Worm (Caenorhabditis elegans) whole organism, L3 larva: Measurements from ENCODE around the gene plc-1.

Source experiments
- ZK546.5 ChIP-seq: sonication (generic microtip); optimal IDR thresholded peaks from 2 replicates; lab custom pipeline; 2017; ENCODE audit warnings: missing biosample characterization, missing genetic modification characterization
- ama-1 ChIP-seq: fragments of 150-350 bp; optimal IDR thresholded peaks from 2 replicates; lab custom pipeline; 2018
- ceh-16 ChIP-seq: sonication (generic microtip); optimal IDR thresholded peaks from 2 replicates; lab custom pipeline; 2017; ENCODE audit warnings: missing biosample characterization, missing genetic modification characterization
- ceh-9 ChIP-seq: sonication (generic microtip); optimal IDR thresholded peaks from 2 replicates; lab custom pipeline; 2018; ENCODE audit warnings: missing biosample characterization, missing genetic modification characterization
- daf-12 ChIP-seq: fragments of 150-350 bp; optimal IDR thresholded peaks from 2 replicates; lab custom pipeline; 2014; ENCODE audit warnings: missing biosample characterization, missing genetic modification reagents, missing genetic modification characterization
- egl-27 ChIP-seq: sonication (generic microtip); optimal IDR thresholded peaks from 4 replicates; lab custom pipeline; 2017; ENCODE audit warnings: missing biosample characterization, missing genetic modification reagents, missing genetic modification characterization
- egl-5 ChIP-seq: fragments of 150-350 bp; optimal IDR thresholded peaks from 2 replicates; lab custom pipeline; 2017; ENCODE audit warnings: missing biosample characterization, missing genetic modification reagents, missing genetic modification characterization, inconsistent platforms
- elt-2 ChIP-seq: sonication (generic microtip); optimal IDR thresholded peaks from 2 replicates; lab custom pipeline; 2016; ENCODE audit warnings: missing genetic modification reagents, mild to moderate bottlenecking, missing genetic modification characterization, missing compliant biosample characterization
- elt-3 ChIP-seq, 3 experiments: fragments of 150-350 bp in 1 of 3; sonication (generic microtip) in 2 of 3; optimal IDR thresholded peaks; 2 replicates in 2 of 3; 4 replicates in 1 of 3; lab custom pipeline; 2014 to 2017; ENCODE audit warnings: missing biosample characterization in 3 of 3, missing genetic modification characterization in 3 of 3
- eor-1 ChIP-seq, 2 experiments: fragments of 150-350 bp; optimal IDR thresholded peaks; 2 replicates each; lab custom pipeline; 2014 to 2018; ENCODE audit warnings: missing biosample characterization in 2 of 2, missing genetic modification characterization in 2 of 2
- fkh-2 ChIP-seq: fragments of 150-350 bp; optimal IDR thresholded peaks from 2 replicates; lab custom pipeline; 2014; ENCODE audit warnings: missing biosample characterization, missing genetic modification reagents, missing genetic modification characterization
- hmg-11 ChIP-seq: sonication (generic microtip); optimal IDR thresholded peaks from 2 replicates; lab custom pipeline; 2016; ENCODE audit warnings: missing genetic modification characterization, missing compliant biosample characterization
- jun-1 ChIP-seq: fragments of 150-350 bp; optimal IDR thresholded peaks from 2 replicates; lab custom pipeline; 2014; ENCODE audit warnings: missing biosample characterization, missing genetic modification reagents, missing genetic modification characterization
- lin-15B ChIP-seq: fragments of 150-350 bp; optimal IDR thresholded peaks from 2 replicates; lab custom pipeline; 2014; ENCODE audit warnings: missing biosample characterization, missing genetic modification characterization
- lin-39 ChIP-seq: fragments of 150-350 bp; optimal IDR thresholded peaks from 2 replicates; lab custom pipeline; 2018; ENCODE audit warnings: missing biosample characterization, missing genetic modification reagents, missing genetic modification characterization
- lsy-12 ChIP-seq: sonication (generic microtip); optimal IDR thresholded peaks from 2 replicates; lab custom pipeline; 2016; ENCODE audit warnings: mild to moderate bottlenecking, missing genetic modification characterization, missing compliant biosample characterization
- mdl-1 ChIP-seq: fragments of 150-350 bp; optimal IDR thresholded peaks from 2 replicates; lab custom pipeline; 2014; ENCODE audit warnings: missing biosample characterization, missing genetic modification characterization
- mml-1 ChIP-seq: fragments of 150-350 bp; sonication (generic microtip); optimal IDR thresholded peaks from 3 replicates; lab custom pipeline; 2014; ENCODE audit warnings: missing biosample characterization, missing genetic modification characterization
- nfya-1 ChIP-seq: sonication (generic microtip); optimal IDR thresholded peaks from 2 replicates; lab custom pipeline; 2017; ENCODE audit warnings: missing genetic modification characterization, mild to moderate bottlenecking, missing compliant biosample characterization, antibody characterized with exemption, moderate library complexity; ENCODE audit not compliant: insufficient read depth
- nhr-11 ChIP-seq: fragments of 150-350 bp; optimal IDR thresholded peaks from 2 replicates; lab custom pipeline; 2014; ENCODE audit warnings: missing biosample characterization, missing genetic modification characterization
- nhr-12 ChIP-seq: fragments of 150-350 bp; optimal IDR thresholded peaks from 2 replicates; lab custom pipeline; 2014; ENCODE audit warnings: missing biosample characterization, missing genetic modification characterization
- nhr-23 ChIP-seq: fragments of 150-350 bp; optimal IDR thresholded peaks from 2 replicates; lab custom pipeline; 2014; ENCODE audit warnings: missing biosample characterization, missing genetic modification reagents, missing genetic modification characterization
- nhr-237 ChIP-seq: fragments of 150-350 bp; optimal IDR thresholded peaks from 2 replicates; lab custom pipeline; 2014; ENCODE audit warnings: missing biosample characterization, missing genetic modification characterization
- nhr-25 ChIP-seq: sonication (generic microtip); optimal IDR thresholded peaks from 2 replicates; lab custom pipeline; 2017; ENCODE audit warnings: missing biosample characterization, missing genetic modification characterization
- nhr-28 ChIP-seq: fragments of 150-350 bp; optimal IDR thresholded peaks from 2 replicates; lab custom pipeline; 2014; ENCODE audit warnings: missing biosample characterization, missing genetic modification characterization
- nhr-43 ChIP-seq: sonication (generic microtip); optimal IDR thresholded peaks from 2 replicates; lab custom pipeline; 2016; ENCODE audit warnings: mild to moderate bottlenecking, missing genetic modification characterization, missing compliant biosample characterization; ENCODE audit not compliant: poor library complexity, severe bottlenecking
- nhr-67 ChIP-seq: fragments of 150-350 bp; optimal IDR thresholded peaks from 2 replicates; lab custom pipeline; 2014; ENCODE audit warnings: missing biosample characterization, missing genetic modification characterization
- nhr-76 ChIP-seq: fragments of 150-350 bp; sonication (generic microtip); optimal IDR thresholded peaks from 5 replicates; lab custom pipeline; 2014; ENCODE audit warnings: missing biosample characterization, missing genetic modification characterization
- pha-4 ChIP-seq: fragments of 150-350 bp; optimal IDR thresholded peaks from 2 replicates; lab custom pipeline; 2014; ENCODE audit warnings: missing biosample characterization, missing genetic modification reagents, missing genetic modification characterization
- pqm-1 ChIP-seq: fragments of 150-350 bp; optimal IDR thresholded peaks from 2 replicates; lab custom pipeline; 2017; ENCODE audit warnings: missing biosample characterization, missing genetic modification characterization, inconsistent platforms
- sea-2 ChIP-seq: fragments of 150-350 bp; sonication (generic microtip); optimal IDR thresholded peaks from 4 replicates; lab custom pipeline; 2014; ENCODE audit warnings: missing biosample characterization, missing genetic modification reagents, missing genetic modification characterization
- snpc-4 ChIP-seq: fragments of 150-350 bp; optimal IDR thresholded peaks from 2 replicates; lab custom pipeline; 2014; ENCODE audit warnings: missing biosample characterization, missing genetic modification characterization
- tbx-2 ChIP-seq: sonication (generic microtip); optimal IDR thresholded peaks from 2 replicates; lab custom pipeline; 2016; ENCODE audit warnings: mild to moderate bottlenecking, missing genetic modification characterization, missing compliant biosample characterization
- unc-39 ChIP-seq: sonication (generic microtip); optimal IDR thresholded peaks from 4 replicates; lab custom pipeline; 2017; ENCODE audit warnings: missing biosample characterization, missing genetic modification characterization
- unc-62 ChIP-seq: fragments of 150-350 bp; sonication (generic microtip); optimal IDR thresholded peaks from 4 replicates; lab custom pipeline; 2014; ENCODE audit warnings: missing biosample characterization, missing genetic modification reagents, missing genetic modification characterization
- zag-1 ChIP-seq: fragments of 150-350 bp; optimal IDR thresholded peaks from 2 replicates; lab custom pipeline; 2014; ENCODE audit warnings: missing biosample characterization, missing genetic modification characterization
- ztf-11 ChIP-seq: fragments of 150-350 bp; optimal IDR thresholded peaks from 2 replicates; lab custom pipeline; 2014; ENCODE audit warnings: missing biosample characterization, missing genetic modification characterization
- ztf-4 ChIP-seq: fragments of 150-350 bp; optimal IDR thresholded peaks from 2 replicates; lab custom pipeline; 2014; ENCODE audit warnings: missing biosample characterization, missing genetic modification characterization

The plc-1 gene

ce11 chrX:10754532-10754931, 83.9 kb downstream of the plc-1 start:
- TF ChIP-seq lin-15B (tag; lab: Kevin White, UChicago), result no peak
- TF ChIP-seq egl-5 (tag; lab: Kevin White, UChicago), result no peak
- no peak for TF ChIP-seq nhr-12 (tag; lab: Kevin White, UChicago)
- no peak for TF ChIP-seq nhr-43 (tag; lab: Kevin White, UChicago)
- no peak for TF ChIP-seq ZK546.5 (tag; lab: Kevin White, UChicago)
- TF ChIP-seq fkh-2, result no peak
- TF ChIP-seq nhr-23 (tag; lab: Kevin White, UChicago), result no peak
- no peak for TF ChIP-seq mml-1
- TF ChIP-seq unc-62, result no peak
- TF ChIP-seq hmg-11 (tag; lab: Kevin White, UChicago), result no peak
- TF ChIP-seq daf-12 (tag; lab: Kevin White, UChicago), result no peak
- no peak for TF ChIP-seq tbx-2 (tag; lab: Kevin White, UChicago)
- TF ChIP-seq nhr-67 (tag; lab: Kevin White, UChicago), result no peak
- no peak for TF ChIP-seq jun-1 (tag; lab: Kevin White, UChicago)

ce11 chrX:10753403-10753802, 85.0 kb downstream of the plc-1 start, which contains the start of gene R07A4.3:
Gene R07A4.3 (plus strand): TSS chrX:10753703.
- TF ChIP-seq nhr-25 (tag; lab: Kevin White, UChicago) (no peak), ztf-4 (no peak), mdl-1 (tag; lab: Kevin White, UChicago) (no peak), nhr-28 (tag; lab: Kevin White, UChicago) (no peak), nhr-12 (tag; lab: Kevin White, UChicago) (no peak), ama-1 (no peak), jun-1 (tag; lab: Kevin White, UChicago) (no peak), ztf-11 (tag; lab: Kevin White, UChicago) (no peak), lin-39 (no peak), pha-4 (no peak), nhr-76 (tag; lab: Kevin White, UChicago) (no peak), egl-27 (no peak), unc-62 (no peak), nhr-23 (tag; lab: Kevin White, UChicago) (no peak), unc-39 (tag; lab: Kevin White, UChicago) (no peak), ceh-9 (tag; lab: Kevin White, UChicago) (no peak), nhr-237 (tag; lab: Kevin White, UChicago) (no peak), daf-12 (tag; lab: Kevin White, UChicago) (no peak), zag-1 (tag; lab: Kevin White, UChicago) (no peak), snpc-4 (tag; lab: Kevin White, UChicago) (no peak)

ce11 chrX:10748145-10748544, 90.3 kb downstream of the plc-1 start:
- peak; percentile 19 for TF ChIP-seq pqm-1 (tag; lab: Kevin White, UChicago)
- peak; percentile 39 for TF ChIP-seq elt-2 (tag; lab: Kevin White, UChicago)
- no peak for TF ChIP-seq unc-62
- TF ChIP-seq lin-15B (tag; lab: Kevin White, UChicago), result no peak
- no peak for TF ChIP-seq nhr-76 (tag; lab: Kevin White, UChicago)
- no peak for TF ChIP-seq ztf-4
- TF ChIP-seq eor-1 (tag; optimal IDR thresholded peaks at IDR 0.05; lab: Kevin White, UChicago), result no peak
- no peak for TF ChIP-seq snpc-4 (tag; lab: Kevin White, UChicago)

ce11 chrX:10746388-10746787, 92.1 kb downstream of the plc-1 start, which contains the start of gene R07A4.2:
Gene R07A4.2 (minus strand): TSS chrX:10746488.
- TF ChIP-seq zag-1 (tag; lab: Kevin White, UChicago) (no peak), elt-3 (tag; optimal IDR thresholded peaks at IDR 0.05; lab: Kevin White, UChicago) (no peak), pha-4 (no peak), fkh-2 (no peak), lsy-12 (tag; lab: Kevin White, UChicago) (no peak), lin-39 (no peak), nhr-25 (tag; lab: Kevin White, UChicago) (no peak), nhr-237 (tag; lab: Kevin White, UChicago) (no peak), ama-1 (no peak), sea-2 (GFP tag; lab: Kevin White, UChicago) (no peak), eor-1 (tag; optimal IDR thresholded peaks at IDR 0.05; lab: Kevin White, UChicago) (no peak), nhr-67 (tag; lab: Kevin White, UChicago) (no peak), nhr-12 (tag; lab: Kevin White, UChicago) (no peak), nhr-23 (tag; lab: Kevin White, UChicago) (no peak), nhr-43 (tag; lab: Kevin White, UChicago) (no peak), nfya-1 (tag; lab: Kevin White, UChicago) (no peak), nhr-11 (tag; lab: Kevin White, UChicago) (no peak), ceh-16 (tag; lab: Kevin White, UChicago) (no peak)
